Fruit fly (Drosophila melanogaster) whole organism, wandering third instar larva: Measurements from ENCODE around the gene CG5250.

Experiments used
- Hr78 ChIP-seq: fragments of >200 bp; optimal IDR thresholded peaks from 2 replicates; lab custom pipeline; 2017; ENCODE audit warnings: missing biosample characterization, missing genetic modification characterization
- Jra ChIP-seq: sonication (Bioruptor generic); optimal IDR thresholded peaks from 2 replicates; lab custom pipeline; 2016; ENCODE audit warnings: missing biosample characterization, missing genetic modification characterization
- N ChIP-seq: fragments of >200 bp; optimal IDR thresholded peaks from 2 replicates; lab custom pipeline; 2018; ENCODE audit warnings: missing biosample characterization, missing external identifiers, missing genetic modification characterization
- br ChIP-seq: fragments of 200-800 bp; sonication (Bioruptor generic); optimal IDR thresholded peaks from 2 replicates; lab custom pipeline; 2016; ENCODE audit warnings: missing biosample characterization, missing genetic modification characterization
- dl ChIP-seq, 2 experiments: fragments of 175-275, 200-275 bp in 1 of 2; fragments of 200-275 bp in 1 of 2; sonication (Bioruptor generic); optimal IDR thresholded peaks; lab custom pipeline; 2018; ENCODE audit warnings: mild to moderate bottlenecking in 2 of 2, missing biosample characterization in 2 of 2, missing genetic modification characterization in 2 of 2, moderate library complexity in 2 of 2; ENCODE audit not compliant: partially characterized antibody in 2 of 2, insufficient read depth in 1 of 2
- dmrt93B ChIP-seq: fragments of 200-800 bp; sonication (Bioruptor generic); optimal IDR thresholded peaks from 2 replicates; lab custom pipeline; 2018; ENCODE audit warnings: missing biosample characterization, mild to moderate bottlenecking, missing genetic modification characterization
- h ChIP-seq: fragments of 200-800 bp; sonication (Bioruptor generic); optimal IDR thresholded peaks from 3 replicates; lab custom pipeline; 2016; ENCODE audit warnings: missing biosample characterization, mild to moderate bottlenecking, missing genetic modification characterization
- lola ChIP-seq: fragments of >200 bp; optimal IDR thresholded peaks from 2 replicates; lab custom pipeline; 2017; ENCODE audit warnings: missing biosample characterization, missing genetic modification characterization
- pan ChIP-seq: fragments of >200 bp; optimal IDR thresholded peaks from 2 replicates; lab custom pipeline; 2017
- psq ChIP-seq: fragments of 200-800 bp; sonication (Bioruptor generic); optimal IDR thresholded peaks from 3 replicates; lab custom pipeline; 2017; ENCODE audit warnings: missing biosample characterization, mild to moderate bottlenecking, missing genetic modification characterization, moderate library complexity
- usp ChIP-seq: fragments of >200 bp; optimal IDR thresholded peaks from 2 replicates; lab custom pipeline; 2017; ENCODE audit warnings: missing biosample characterization, missing genetic modification characterization

DNA sequence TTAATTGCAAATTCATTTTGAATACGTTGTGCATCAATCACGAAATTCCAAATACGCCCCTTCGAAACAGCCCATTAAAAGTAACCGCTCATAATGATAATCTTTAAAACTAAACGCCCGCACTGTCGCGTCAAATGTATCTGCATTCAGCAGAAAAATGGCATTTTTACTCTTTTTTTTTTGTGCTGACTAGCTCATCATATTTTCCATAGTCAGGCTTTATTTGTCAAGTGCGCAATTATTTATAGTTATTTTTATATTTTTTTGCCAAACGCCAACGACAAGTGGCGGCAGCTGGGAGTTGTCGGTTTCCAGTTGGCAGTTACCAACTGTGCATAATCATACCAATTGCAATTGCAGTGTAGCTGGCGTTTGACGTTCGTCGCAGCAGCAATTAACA lies 27.4 kb upstream of the CG5250 start, which contains the start of gene CG14280:
- TF ChIP-seq dl (GFP tag; optimal IDR thresholded peaks at IDR 0.05; lab: Kevin White, UChicago; ENCODE audit: insufficient read depth in 1 of 2, partially characterized antibody in 2 of 2) (no peak), h (GFP tag; lab: Kevin White, UChicago) (no peak), pan (lab: Kevin White, UChicago) (no peak), Hr78 (GFP tag; lab: Kevin White, UChicago) (no peak), N (GFP tag; lab: Kevin White, UChicago) (no peak), lola (no peak), br (GFP tag; lab: Kevin White, UChicago) (no peak), psq (GFP tag; lab: Kevin White, UChicago) (no peak), usp (no peak), dmrt93B (no peak), Jra (GFP tag; lab: Kevin White, UChicago) (no peak)
